Fruit fly (Drosophila melanogaster): ENCODE results near the gene CG6073.

The CG6073 gene

DNA sequence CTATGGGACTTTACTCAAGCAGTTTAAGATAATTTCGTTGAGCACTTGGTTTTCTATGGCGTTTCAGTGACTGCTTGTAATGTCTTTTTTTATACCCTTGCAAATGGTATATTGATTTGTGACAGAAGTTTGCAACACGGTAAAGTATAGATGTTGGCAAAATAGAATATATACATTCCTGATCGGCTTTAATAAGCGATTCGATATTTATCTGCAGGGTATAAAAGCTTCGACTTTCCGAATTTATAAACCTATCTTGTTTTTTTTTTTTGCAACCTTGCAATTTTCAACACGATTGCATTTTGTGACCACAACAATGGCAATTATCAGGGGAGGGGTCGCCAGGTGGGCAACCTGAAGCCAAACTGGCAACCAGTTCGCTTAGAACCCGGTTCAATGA, 25.7 kb upstream of the CG6073 start (continued):
- TF ChIP-seq CG8632 (GFP tag; optimal IDR thresholded peaks at IDR 0.05), result no peak
- no peak for TF ChIP-seq CG11902 (GFP tag; optimal IDR thresholded peaks at IDR 0.05)
- TF ChIP-seq CG6792 (GFP tag; optimal IDR thresholded peaks at IDR 0.05), result peak; percentile 20
- peak; percentile 14 for TF ChIP-seq Met (GFP tag; optimal IDR thresholded peaks at IDR 0.05)
- no peak for TF ChIP-seq vri (GFP tag; optimal IDR thresholded peaks at IDR 0.05)
- TF ChIP-seq CG4318 (GFP tag; optimal IDR thresholded peaks at IDR 0.05), result no peak
- TF ChIP-seq dsx (GFP tag; optimal IDR thresholded peaks at IDR 0.05; ENCODE audit: poor library complexity, severe bottlenecking), result no peak

DNA sequence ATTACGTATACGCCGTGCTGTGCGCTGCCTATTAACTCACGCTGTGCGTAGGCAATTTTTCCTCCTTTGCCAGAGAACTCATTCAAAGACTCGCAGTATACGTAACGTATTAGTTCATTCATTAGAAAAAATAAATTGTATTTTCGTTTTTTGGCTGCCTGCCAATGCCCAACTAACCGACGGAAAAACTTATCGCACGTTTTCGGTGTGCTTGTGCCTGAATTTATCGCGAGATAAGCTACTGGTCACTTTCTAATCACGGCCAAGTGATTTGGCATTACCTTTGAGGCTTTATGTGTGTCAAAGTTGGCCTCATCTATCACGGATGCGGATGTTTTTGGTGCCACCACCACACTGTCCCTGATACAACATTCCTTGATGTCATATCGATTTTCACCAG, 24.3 kb upstream of the CG6073 start:
- TF ChIP-seq CG6808 (GFP tag; optimal IDR thresholded peaks at IDR 0.05) (no peak), CG31627 (GFP tag; optimal IDR thresholded peaks at IDR 0.05) (no peak), dsx (GFP tag; optimal IDR thresholded peaks at IDR 0.05; ENCODE audit: poor library complexity, severe bottlenecking) (no peak), Eip93F (GFP tag; optimal IDR thresholded peaks at IDR 0.05) (no peak), eg (GFP tag; IDR thresholded peaks at IDR 0.05) (no peak), OdsH (GFP tag; optimal IDR thresholded peaks at IDR 0.05) (no peak), Sox15 (GFP tag; optimal IDR thresholded peaks at IDR 0.05) (no peak), Ets21C (GFP tag; optimal IDR thresholded peaks at IDR 0.05) (no peak), Hr38 (GFP tag; optimal IDR thresholded peaks at IDR 0.05) (no peak), Ets96B (tag; optimal IDR thresholded peaks at IDR 0.05) (no peak)

DNA sequence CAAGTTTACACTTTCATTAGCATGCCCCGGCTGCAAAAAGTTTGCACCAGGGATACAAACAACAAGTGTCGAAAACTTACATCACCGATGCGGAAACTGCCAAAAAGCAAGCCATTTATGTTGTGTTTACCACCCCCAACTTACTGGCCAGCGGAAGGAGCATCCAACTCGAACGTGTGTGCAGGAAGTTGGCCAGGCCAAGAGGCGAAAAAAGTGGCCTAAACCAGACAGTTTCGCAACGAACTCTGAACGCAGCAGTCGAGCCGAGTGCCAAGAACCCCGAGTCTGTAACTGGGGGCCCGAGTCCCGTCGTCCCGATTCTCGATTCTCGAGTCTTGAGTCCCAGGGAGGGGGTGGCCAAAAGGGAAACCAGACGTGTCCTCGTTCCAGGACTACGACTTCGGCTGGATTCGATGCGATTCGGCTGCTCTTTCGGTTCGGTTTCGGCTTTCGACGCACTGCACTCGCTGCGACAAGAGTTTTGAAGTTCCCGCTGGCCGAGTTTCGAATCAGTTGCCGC, 6.4 kb upstream of the CG6073 start:
- no peak for TF ChIP-seq OdsH (GFP tag; optimal IDR thresholded peaks at IDR 0.05)
- no peak for TF ChIP-seq CG3919 (GFP tag; optimal IDR thresholded peaks at IDR 0.05)
- no peak for TF ChIP-seq dac (GFP tag; optimal IDR thresholded peaks at IDR 0.05)
- no peak for TF ChIP-seq CG6276 (GFP tag; optimal IDR thresholded peaks at IDR 0.05)
- TF ChIP-seq CG10631 (GFP tag; optimal IDR thresholded peaks at IDR 0.05), result no peak
- no peak for TF ChIP-seq CG11902 (GFP tag; optimal IDR thresholded peaks at IDR 0.05)
- no peak for TF ChIP-seq CG8632 (GFP tag; optimal IDR thresholded peaks at IDR 0.05)
- no peak for TF ChIP-seq Gug (GFP tag; IDR thresholded peaks at IDR 0.05)
- TF ChIP-seq Sox15 (GFP tag; optimal IDR thresholded peaks at IDR 0.05), result no peak
- TF ChIP-seq spab (GFP tag; optimal IDR thresholded peaks at IDR 0.05), result no peak
- no peak for TF ChIP-seq fd85E (GFP tag; optimal IDR thresholded peaks at IDR 0.05)
- TF ChIP-seq Blimp-1 (GFP tag; optimal IDR thresholded peaks at IDR 0.05), result no peak
- TF ChIP-seq Ets21C (GFP tag; optimal IDR thresholded peaks at IDR 0.05), result no peak

DNA sequence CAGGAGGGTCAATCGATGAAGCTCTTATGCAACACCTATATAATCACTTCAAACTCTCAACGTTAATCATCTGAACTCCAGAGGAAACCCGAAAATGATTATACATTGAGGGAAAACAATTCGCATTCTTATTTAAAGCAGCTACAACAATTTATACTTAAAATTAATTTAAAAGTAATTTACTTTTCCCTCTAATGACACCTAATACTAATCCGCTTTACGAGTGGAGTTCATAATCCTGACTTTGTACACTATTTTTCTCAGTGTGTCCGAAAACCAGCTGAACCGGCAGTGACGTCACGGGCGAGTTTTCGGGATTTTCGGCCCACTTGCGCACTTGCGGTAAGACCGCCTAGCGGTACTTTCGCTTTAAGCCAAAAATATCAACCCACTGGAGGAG, 3.7 kb upstream of the CG6073 start:
- TF ChIP-seq CG8119 (GFP tag; IDR thresholded peaks at IDR 0.05) (peak; percentile 30; the same call in 1 of the 3 replicates), fd85E (GFP tag; optimal IDR thresholded peaks at IDR 0.05) (no peak), CG8632 (GFP tag; optimal IDR thresholded peaks at IDR 0.05) (peak; percentile 37), cyc (GFP tag; optimal IDR thresholded peaks at IDR 0.05) (peak; percentile 76), pdm3 (GFP tag; optimal IDR thresholded peaks at IDR 0.05) (peak; percentile 4), esn (GFP tag; optimal IDR thresholded peaks at IDR 0.05) (peak; percentile 76), svp (GFP tag) (peak; percentile 90), CG31627 (GFP tag; optimal IDR thresholded peaks at IDR 0.05) (peak; percentile 75), CG10631 (GFP tag; optimal IDR thresholded peaks at IDR 0.05) (peak; percentile 3), Smox (GFP tag; optimal IDR thresholded peaks at IDR 0.05) (peak; percentile 72), Sox102F (GFP tag; optimal IDR thresholded peaks at IDR 0.05) (peak; percentile 60), CG16779 (tag; optimal IDR thresholded peaks at IDR 0.05) (no peak), lz (GFP tag; optimal IDR thresholded peaks at IDR 0.05) (peak; percentile 76), topi (GFP tag; optimal IDR thresholded peaks at IDR 0.05) (peak; percentile 78), CG3919 (GFP tag; optimal IDR thresholded peaks at IDR 0.05) (peak; percentile 44), Eip78C (GFP tag) (peak; percentile 81), CG11902 (GFP tag; optimal IDR thresholded peaks at IDR 0.05) (peak; percentile 41), achi (GFP tag; optimal IDR thresholded peaks at IDR 0.05) (peak; percentile 24), CG11294 (GFP tag; IDR thresholded peaks at IDR 0.05) (no peak), CG8319 (GFP tag; optimal IDR thresholded peaks at IDR 0.05) (peak; percentile 22), CG6792 (GFP tag; optimal IDR thresholded peaks at IDR 0.05) (peak; percentile 47), CG6276 (GFP tag; optimal IDR thresholded peaks at IDR 0.05) (no peak), Met (GFP tag; optimal IDR thresholded peaks at IDR 0.05) (peak; percentile 74), vri (GFP tag; optimal IDR thresholded peaks at IDR 0.05) (peak; percentile 23), eg (GFP tag; IDR thresholded peaks at IDR 0.05) (0 out of 3 replicates have a peak, but pooled peaks have one; percentile 13), CG34406 (GFP tag; optimal IDR thresholded peaks at IDR 0.05) (peak; percentile 51), Hr4 (GFP tag; optimal IDR thresholded peaks at IDR 0.05) (no peak), CG6163 (GFP tag; IDR thresholded peaks at IDR 0.05) (peak; percentile 22; the same call in 1 of the 3 replicates), Hr39 (GFP tag; optimal IDR thresholded peaks at IDR 0.05) (peak; percentile 74), OdsH (GFP tag; optimal IDR thresholded peaks at IDR 0.05) (peak; percentile 42), Blimp-1 (GFP tag; optimal IDR thresholded peaks at IDR 0.05) (peak; percentile 42), Sox14 (GFP tag; optimal IDR thresholded peaks at IDR 0.05) (peak; percentile 13), Gug (GFP tag; IDR thresholded peaks at IDR 0.05) (no peak), Ets21C (GFP tag; optimal IDR thresholded peaks at IDR 0.05) (peak; percentile 65)

Measured in whole organism, prepupa.